Worm (Caenorhabditis elegans) whole organism, young adult: ENCODE data around the gene str-262.

Experiments used
- C06A6.2 ChIP-seq: fragments of 200-800 bp; sonication (Bioruptor generic); conservative IDR thresholded peaks from 2 replicates; pipeline ENCODE4 v1.3.6; 2022; ENCODE audit warnings: missing genetic modification characterization, missing compliant biosample characterization
- D2030.7 ChIP-seq: fragments of 200-800 bp; sonication (Bioruptor generic); IDR thresholded peaks from 2 replicates; pipeline ENCODE4 v1.3.6; 2022; ENCODE audit warnings: missing genetic modification reagents, missing genetic modification characterization, missing compliant biosample characterization
- F22D6.2 ChIP-seq: sonication (generic microtip); optimal IDR thresholded peaks from 2 replicates; lab custom pipeline; 2016; ENCODE audit warnings: mild to moderate bottlenecking, missing genetic modification characterization, missing compliant biosample characterization
- K11D2.4 ChIP-seq: fragments of 200-800 bp; sonication (Bioruptor generic); IDR thresholded peaks from 2 replicates; pipeline ENCODE4 v1.3.6; 2022; ENCODE audit warnings: missing genetic modification reagents, missing genetic modification characterization, missing compliant biosample characterization
- Y53G8AR.9 ChIP-seq: fragments of 200-800 bp; sonication (Bioruptor generic); conservative IDR thresholded peaks from 2 replicates; pipeline ENCODE4 v1.3.6; 2022; ENCODE audit warnings: missing genetic modification reagents, missing genetic modification characterization, missing compliant biosample characterization
- Y56A3A.18 ChIP-seq: fragments of 200-800 bp; sonication (Bioruptor generic); IDR thresholded peaks from 2 replicates; pipeline ENCODE4 v1.3.6; 2022; ENCODE audit warnings: missing genetic modification reagents, missing genetic modification characterization, missing compliant biosample characterization
- Y95B8A.8 ChIP-seq: fragments of 200-800 bp; sonication (Bioruptor generic); IDR thresholded peaks from 2 replicates; pipeline ENCODE4 v1.3.6; 2022; ENCODE audit warnings: missing genetic modification reagents, missing genetic modification characterization, missing compliant biosample characterization
- ZK185.1 ChIP-seq: sonication (generic microtip); optimal IDR thresholded peaks from 2 replicates; lab custom pipeline; 2016; ENCODE audit warnings: mild to moderate bottlenecking, missing genetic modification characterization, missing compliant biosample characterization; ENCODE audit not compliant: poor library complexity, severe bottlenecking
- atf-7 ChIP-seq: sonication (generic microtip); optimal IDR thresholded peaks from 2 replicates; lab custom pipeline; 2017; ENCODE audit warnings: mild to moderate bottlenecking, missing genetic modification characterization, missing compliant biosample characterization
- attf-5 ChIP-seq: fragments of 200-800 bp; sonication (Bioruptor generic); optimal IDR thresholded peaks from 2 replicates; lab custom pipeline; 2018; ENCODE audit warnings: mild to moderate bottlenecking, missing genetic modification characterization, missing compliant biosample characterization
- cebp-1 ChIP-seq, 2 experiments: fragments of 200-800 bp in 1 of 2; sonication (Bioruptor generic) in 1 of 2; sonication (generic microtip) in 1 of 2; IDR thresholded peaks in 1 of 2; optimal IDR thresholded peaks in 1 of 2; 2 replicates each; pipeline versions ENCODE4 v1.3.6 to Lab custom; 2017 to 2022; ENCODE audit warnings: missing compliant biosample characterization in 2 of 2, missing genetic modification characterization in 2 of 2, mild to moderate bottlenecking in 1 of 2, missing genetic modification reagents in 1 of 2, moderate library complexity in 1 of 2
- ceh-79 ChIP-seq: sonication (generic microtip); optimal IDR thresholded peaks from 2 replicates; lab custom pipeline; 2017; ENCODE audit warnings: mild to moderate bottlenecking, missing genetic modification characterization, missing compliant biosample characterization
- chd-7 ChIP-seq: sonication (generic microtip); optimal IDR thresholded peaks from 2 replicates; lab custom pipeline; 2016; ENCODE audit warnings: mild to moderate bottlenecking, missing genetic modification characterization, moderate library complexity, missing compliant biosample characterization
- dox-1 ChIP-seq: fragments of 200-800 bp; sonication (Bioruptor generic); IDR thresholded peaks from 2 replicates; pipeline ENCODE4 v1.3.6; 2022; ENCODE audit warnings: missing genetic modification reagents, missing genetic modification characterization, missing compliant biosample characterization
- egl-44 ChIP-seq: fragments of 200-800 bp; sonication (Bioruptor generic); IDR thresholded peaks from 2 replicates; pipeline ENCODE4 v1.3.6; 2022; ENCODE audit warnings: missing genetic modification reagents, missing genetic modification characterization, missing compliant biosample characterization
- hmg-1.2 ChIP-seq: fragments of 200-800 bp; sonication (Bioruptor generic); IDR thresholded peaks from 2 replicates; pipeline ENCODE4 v1.3.6; 2022; ENCODE audit warnings: missing genetic modification reagents, missing genetic modification characterization, missing compliant biosample characterization
- hsf-1 ChIP-seq: fragments of 200-800 bp; sonication (Bioruptor generic); IDR thresholded peaks from 2 replicates; pipeline ENCODE4 v1.3.6; 2022; ENCODE audit warnings: missing genetic modification reagents, missing genetic modification characterization, missing compliant biosample characterization
- let-526 ChIP-seq: fragments of 200-800 bp; sonication (Bioruptor generic); IDR thresholded peaks from 2 replicates; pipeline ENCODE4 v1.3.6; 2022; ENCODE audit warnings: missing genetic modification reagents, missing genetic modification characterization, missing compliant biosample characterization
- lin-26 ChIP-seq: fragments of 200-800 bp; sonication (Bioruptor generic); IDR thresholded peaks from 2 replicates; pipeline ENCODE4 v1.3.6; 2022; ENCODE audit warnings: missing genetic modification reagents, missing genetic modification characterization, missing compliant biosample characterization
- lin-40 ChIP-seq: sonication (generic microtip); optimal IDR thresholded peaks from 2 replicates; lab custom pipeline; 2016; ENCODE audit warnings: missing genetic modification characterization, mild to moderate bottlenecking, missing compliant biosample characterization, missing genotype, missing genetic modification reagents
- lin-54 ChIP-seq: fragments of 200-800 bp; sonication (Bioruptor generic); optimal IDR thresholded peaks from 2 replicates; lab custom pipeline; 2018; ENCODE audit warnings: mild to moderate bottlenecking, missing genetic modification characterization, missing compliant biosample characterization
- madf-3 ChIP-seq: fragments of 200-800 bp; sonication (Bioruptor generic); IDR thresholded peaks from 2 replicates; pipeline ENCODE4 v1.3.6; 2022; ENCODE audit warnings: missing genetic modification reagents, missing genetic modification characterization, missing compliant biosample characterization
- nfyb-1 ChIP-seq: fragments of 200-800 bp; sonication (Bioruptor generic); IDR thresholded peaks from 2 replicates; pipeline ENCODE4 v1.3.6; 2022; ENCODE audit warnings: missing genetic modification reagents, missing genetic modification characterization, missing compliant biosample characterization
- nhr-80 ChIP-seq: sonication (generic microtip); optimal IDR thresholded peaks from 2 replicates; lab custom pipeline; 2016; ENCODE audit warnings: missing genetic modification characterization, missing compliant biosample characterization
- pbrm-1 ChIP-seq: fragments of 200-800 bp; sonication (Bioruptor generic); IDR thresholded peaks from 2 replicates; pipeline ENCODE4 v1.3.6; 2022; ENCODE audit warnings: missing genetic modification reagents, missing genetic modification characterization, missing compliant biosample characterization
- repo-1 ChIP-seq: sonication (generic microtip); optimal IDR thresholded peaks from 2 replicates; lab custom pipeline; 2017; ENCODE audit warnings: mild to moderate bottlenecking, missing genetic modification characterization, missing compliant biosample characterization
- rpc-1 ChIP-seq, 2 experiments: fragments of 150-350 bp in 1 of 2; sonication (generic microtip) in 1 of 2; optimal IDR thresholded peaks; 2 replicates each; lab custom pipeline; 2014 to 2018; ENCODE audit warnings: missing biosample characterization in 1 of 2, missing genetic modification characterization in 1 of 2, missing genetic modification reagents in 1 of 2, missing genotype in 1 of 2
- somi-1 ChIP-seq: fragments of 200-800 bp; sonication (Bioruptor generic); optimal IDR thresholded peaks from 2 replicates; lab custom pipeline; 2018; ENCODE audit warnings: mild to moderate bottlenecking, missing genetic modification characterization, missing compliant biosample characterization
- tbp1 ChIP-seq: fragments of 200-800 bp; sonication (Bioruptor generic); optimal IDR thresholded peaks from 2 replicates; lab custom pipeline; 2018; ENCODE audit warnings: mild to moderate bottlenecking, missing genetic modification characterization, missing compliant biosample characterization
- tlf-1 ChIP-seq: fragments of 200-800 bp; sonication (Bioruptor generic); optimal IDR thresholded peaks from 2 replicates; lab custom pipeline; 2018; ENCODE audit warnings: mild to moderate bottlenecking, missing genetic modification characterization, missing compliant biosample characterization
- xnd-1 ChIP-seq: sonication (generic microtip); optimal IDR thresholded peaks from 2 replicates; lab custom pipeline; 2016; ENCODE audit warnings: missing genotype, missing genetic modification reagents, missing genetic modification characterization, missing compliant biosample characterization
- ztf-22 ChIP-seq: fragments of 200-800 bp; sonication (Bioruptor generic); optimal IDR thresholded peaks from 2 replicates; lab custom pipeline; 2018; ENCODE audit warnings: mild to moderate bottlenecking, missing genetic modification characterization, moderate library complexity, missing compliant biosample characterization
- ztf-26 ChIP-seq: sonication (generic microtip); optimal IDR thresholded peaks from 2 replicates; lab custom pipeline; 2017; ENCODE audit warnings: missing genetic modification characterization, missing compliant biosample characterization

The str-262 gene

ce11 chrV:731330-731729, 21.2 kb downstream of the str-262 start (continued):
- TF ChIP-seq Y95B8A.8 (GFP tag; lab: Robert Waterston, UW) (peak; percentile 74; the same call in 1 of the 2 replicates), ZK185.1 (tag; lab: Kevin White, UChicago) (peak; percentile 73), lin-54 (GFP tag; lab: Kevin White, UChicago) (peak; percentile 61), D2030.7 (GFP tag; lab: Robert Waterston, UW) (no peak), tbp1 (GFP tag; lab: Kevin White, UChicago) (peak; percentile 63), Y53G8AR.9 (GFP tag; lab: Robert Waterston, UW) (peak; percentile 75; the same call in 1 of the 2 replicates), atf-7 (peak; percentile 93), ceh-79 (tag; lab: Kevin White, UChicago) (no peak), Y56A3A.18 (GFP tag; lab: Robert Waterston, UW) (peak; percentile 46; the same call in 1 of the 2 replicates), hsf-1 (GFP tag; lab: Robert Waterston, UW) (no peak)

- TF ChIP-seq nhr-80 (tag; lab: Kevin White, UChicago), result peak; percentile 54
- peak; percentile 27 for TF ChIP-seq let-526
- peak; percentile 51 for TF ChIP-seq tbp1 (GFP tag; lab: Kevin White, UChicago)
- TF ChIP-seq hmg-1.2 (GFP tag; lab: Robert Waterston, UW), result peak; percentile 27; the same call in 1 of the 2 replicates
- TF ChIP-seq hsf-1 (GFP tag; lab: Robert Waterston, UW), result no peak
- TF ChIP-seq ztf-26, result peak; percentile 20
- TF ChIP-seq pbrm-1, result no peak
- peak; percentile 66 for TF ChIP-seq chd-7 (tag; lab: Kevin White, UChicago)
- TF ChIP-seq xnd-1 (tag; lab: Kevin White, UChicago), result no peak
- TF ChIP-seq madf-3 (GFP tag; lab: Robert Waterston, UW), result 0 out of 2 replicates have a peak, but pooled peaks have one; percentile 47
- peak; percentile 56 for TF ChIP-seq repo-1 (tag; lab: Kevin White, UChicago)
- TF ChIP-seq cebp-1 (GFP tag; IDR thresholded peaks at IDR 0.05; lab: Robert Waterston, UW), result peak; percentile 37; the same call in 1 of the 2 replicates
- peak; percentile 71 for TF ChIP-seq cebp-1 (tag; optimal IDR thresholded peaks at IDR 0.05; lab: Kevin White, UChicago)
- no peak for TF ChIP-seq F22D6.2 (tag; lab: Kevin White, UChicago)
- TF ChIP-seq rpc-1 (optimal IDR thresholded peaks at IDR 0.05; lab: Kevin White, UChicago), result no peak
- no peak for TF ChIP-seq rpc-1 (tag; optimal IDR thresholded peaks at IDR 0.05; lab: Kevin White, UChicago)
- peak; percentile 39 for TF ChIP-seq ztf-22
- peak; percentile 68; the same call in 1 of the 2 replicates for TF ChIP-seq Y53G8AR.9 (GFP tag; lab: Robert Waterston, UW)
- TF ChIP-seq ZK185.1 (tag; lab: Kevin White, UChicago), result peak; percentile 25
- peak; percentile 46 for TF ChIP-seq tlf-1
- 0 out of 2 replicates have a peak, but pooled peaks have one; percentile 55 for TF ChIP-seq egl-44 (GFP tag; lab: Robert Waterston, UW)
- TF ChIP-seq lin-40, result peak; percentile 47
- peak; percentile 11 for TF ChIP-seq lin-54 (GFP tag; lab: Kevin White, UChicago)
- TF ChIP-seq lin-26 (GFP tag; lab: Robert Waterston, UW), result 0 out of 2 replicates have a peak, but pooled peaks have one; percentile 24
- peak; percentile 25 for TF ChIP-seq somi-1 (GFP tag; lab: Kevin White, UChicago)
- peak; percentile 38 for TF ChIP-seq attf-5
- peak; percentile 45; the same call in 1 of the 2 replicates for TF ChIP-seq K11D2.4 (GFP tag; lab: Robert Waterston, UW)
- TF ChIP-seq dox-1 (GFP tag; lab: Robert Waterston, UW), result peak; percentile 42; the same call in 1 of the 2 replicates
- no peak; the same call in 1 of the 2 replicates for TF ChIP-seq C06A6.2 (GFP tag; lab: Robert Waterston, UW)
- peak; percentile 81 for TF ChIP-seq nfyb-1 (GFP tag; lab: Robert Waterston, UW)
- 0 out of 2 replicates have a peak, but pooled peaks have one; percentile 36 for TF ChIP-seq Y95B8A.8 (GFP tag; lab: Robert Waterston, UW)
These were observed 22.4 kb downstream of the str-262 start for ce11 chrV:730216-730615.
